Worm (Caenorhabditis elegans) whole organism, mixed stage, embryonic: ENCODE results near the gene str-37.

Experiments
- bed-3 ChIP-seq: fragments of 200-800 bp; sonication (Bioruptor generic); optimal IDR thresholded peaks from 3 replicates; lab custom pipeline; 2018; ENCODE audit warnings: mild to moderate bottlenecking, missing genetic modification characterization, moderate library complexity, missing compliant biosample characterization
- elt-1 ChIP-seq: sonication (generic microtip); optimal IDR thresholded peaks from 2 replicates; lab custom pipeline; 2017; ENCODE audit warnings: missing genetic modification characterization, mild to moderate bottlenecking, missing compliant biosample characterization, antibody characterized with exemption, moderate library complexity, borderline replicate concordance; ENCODE audit not compliant: insufficient read depth
- lin-13 ChIP-seq: fragments of 150-350 bp; optimal IDR thresholded peaks from 2 replicates; lab custom pipeline; 2014; ENCODE audit warnings: missing biosample characterization, missing genetic modification characterization
- lsy-2 ChIP-seq: fragments of 150-350 bp; optimal IDR thresholded peaks from 2 replicates; lab custom pipeline; 2014; ENCODE audit warnings: missing biosample characterization, missing genetic modification characterization
- nhr-76 ChIP-seq: sonication (generic microtip); optimal IDR thresholded peaks from 2 replicates; lab custom pipeline; 2017; ENCODE audit warnings: missing biosample characterization, missing genetic modification characterization
- snpc-4 ChIP-seq: fragments of 150-350 bp; optimal IDR thresholded peaks from 2 replicates; lab custom pipeline; 2014; ENCODE audit warnings: missing biosample characterization, missing genetic modification characterization
- unc-62 ChIP-seq: fragments of 150-350 bp; optimal IDR thresholded peaks from 2 replicates; lab custom pipeline; 2014; ENCODE audit warnings: missing biosample characterization, missing genetic modification reagents, missing genetic modification characterization

DNA sequence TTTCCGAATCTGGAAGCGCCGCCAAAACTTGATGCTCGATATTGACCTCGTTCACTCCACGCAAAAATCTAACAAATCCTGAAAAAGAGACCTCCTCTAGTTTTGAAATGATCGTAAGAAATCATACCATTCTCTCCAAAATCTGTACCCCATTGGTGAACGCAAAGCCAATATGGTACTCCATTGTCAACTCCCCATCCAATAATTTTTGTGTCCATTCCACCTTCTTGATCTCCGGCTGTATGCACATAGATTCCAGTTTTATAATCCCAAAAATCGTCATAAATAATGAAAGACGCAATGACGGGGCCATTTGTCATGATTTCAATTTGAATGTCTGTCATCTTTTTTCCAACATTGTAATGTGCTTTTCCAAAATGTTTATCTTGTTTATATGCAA, 28.6 kb downstream of the str-37 start:
- no peak for TF ChIP-seq lin-13 (tag; lab: Kevin White, UChicago)
- TF ChIP-seq unc-62 = no peak
- no peak for TF ChIP-seq lsy-2 (tag; lab: Kevin White, UChicago)
- no peak for TF ChIP-seq snpc-4 (tag; lab: Kevin White, UChicago)
- TF ChIP-seq nhr-76 (tag; lab: Kevin White, UChicago) = no peak
- no peak for TF ChIP-seq elt-1
- TF ChIP-seq bed-3 (GFP tag; lab: Kevin White, UChicago) = no peak
